Worm (Caenorhabditis elegans) whole organism, L1 larva: ENCODE results near the gene msrp-6.

Source experiments
- C04F5.9 ChIP-seq: sonication (generic microtip); optimal IDR thresholded peaks from 2 replicates; lab custom pipeline; 2016; ENCODE audit warnings: missing genetic modification characterization, missing compliant biosample characterization
- C16A3.4 ChIP-seq: fragments of 150-350 bp; optimal IDR thresholded peaks from 2 replicates; lab custom pipeline; 2014; ENCODE audit warnings: missing biosample characterization, missing genetic modification characterization
- F16B12.6 ChIP-seq: fragments of 150-350 bp; optimal IDR thresholded peaks from 2 replicates; lab custom pipeline; 2014; ENCODE audit warnings: missing biosample characterization, missing genetic modification characterization
- Y116A8C.19 ChIP-seq: sonication (generic microtip); optimal IDR thresholded peaks from 2 replicates; lab custom pipeline; 2016; ENCODE audit warnings: missing compliant biosample characterization, missing genetic modification characterization, borderline replicate concordance
- aly-2 ChIP-seq: fragments of 150-350 bp; optimal IDR thresholded peaks from 2 replicates; lab custom pipeline; 2014; ENCODE audit warnings: missing biosample characterization, missing genetic modification characterization
- blmp-1 ChIP-seq: fragments of 150-350 bp; optimal IDR thresholded peaks from 2 replicates; lab custom pipeline; 2014; ENCODE audit warnings: missing biosample characterization, missing genetic modification characterization
- ceh-8 ChIP-seq: fragments of 200-800 bp; sonication (Bioruptor generic); optimal IDR thresholded peaks from 2 replicates; lab custom pipeline; 2018; ENCODE audit warnings: mild to moderate bottlenecking, missing genetic modification characterization, moderate library complexity, missing compliant biosample characterization
- ceh-88 ChIP-seq: fragments of 200-800 bp; sonication (Bioruptor generic); IDR thresholded peaks from 2 replicates; pipeline ENCODE4 v1.3.6; 2022; ENCODE audit warnings: missing genetic modification characterization, missing compliant biosample characterization
- efl-1 ChIP-seq, 4 experiments: fragments of 150-350 bp; optimal IDR thresholded peaks in 3 of 4; peaks in 1 of 4; 1 replicate in 1 of 4; 2 replicates in 3 of 4; lab custom pipeline; 2014; ENCODE audit warnings: missing biosample characterization in 2 of 4, missing genetic modification characterization in 2 of 4, missing genetic modification reagents in 2 of 4
- egl-13 ChIP-seq: sonication (generic microtip); optimal IDR thresholded peaks from 2 replicates; lab custom pipeline; 2016; ENCODE audit warnings: missing genotype, missing genetic modification reagents, missing genetic modification characterization, missing compliant biosample characterization
- egl-27 ChIP-seq, 2 experiments: fragments of 150-350 bp in 1 of 2; sonication (generic microtip); optimal IDR thresholded peaks; 3 replicates each; lab custom pipeline; 2017 to 2018; ENCODE audit warnings: missing biosample characterization in 2 of 2, missing genetic modification characterization in 2 of 2, missing genetic modification reagents in 2 of 2
- ets-5 ChIP-seq: fragments of 200-800 bp; sonication (Bioruptor generic); IDR thresholded peaks from 2 replicates; pipeline ENCODE4 v1.3.6; 2022; ENCODE audit warnings: missing genetic modification characterization, missing compliant biosample characterization
- fkh-10 ChIP-seq: sonication (generic microtip); optimal IDR thresholded peaks from 2 replicates; lab custom pipeline; 2017; ENCODE audit warnings: missing biosample characterization, missing genetic modification reagents, missing genetic modification characterization
- fkh-4 ChIP-seq: sonication (generic microtip); optimal IDR thresholded peaks from 2 replicates; lab custom pipeline; 2016; ENCODE audit warnings: missing compliant biosample characterization, missing genetic modification characterization, borderline replicate concordance
- fkh-8 ChIP-seq: sonication (generic microtip); optimal IDR thresholded peaks from 2 replicates; lab custom pipeline; 2016; ENCODE audit warnings: mild to moderate bottlenecking, missing genetic modification characterization, missing compliant biosample characterization
- fos-1 ChIP-seq: fragments of 150-350 bp; optimal IDR thresholded peaks from 2 replicates; lab custom pipeline; 2014; ENCODE audit warnings: missing biosample characterization, missing genetic modification characterization
- grh-1 ChIP-seq: fragments of 200-800 bp; sonication (Bioruptor generic); IDR thresholded peaks from 2 replicates; pipeline ENCODE4 v1.3.6; 2022; ENCODE audit warnings: missing genetic modification reagents, missing genetic modification characterization, missing compliant biosample characterization
- hlh-17 ChIP-seq: fragments of 200-800 bp; sonication (Bioruptor generic); optimal IDR thresholded peaks from 2 replicates; lab custom pipeline; 2018; ENCODE audit warnings: missing genetic modification characterization, mild to moderate bottlenecking, missing compliant biosample characterization, moderate library complexity, borderline replicate concordance
- hlh-4 ChIP-seq: sonication (generic microtip); optimal IDR thresholded peaks from 2 replicates; lab custom pipeline; 2016; ENCODE audit warnings: mild to moderate bottlenecking, missing genetic modification characterization, missing compliant biosample characterization
- irx-1 ChIP-seq: sonication (generic microtip); optimal IDR thresholded peaks from 2 replicates; lab custom pipeline; 2016; ENCODE audit warnings: missing genetic modification characterization, missing compliant biosample characterization
- isw-1 ChIP-seq: fragments of 200-800 bp; sonication (Bioruptor generic); IDR thresholded peaks from 2 replicates; pipeline ENCODE4 v1.3.6; 2022; ENCODE audit warnings: missing genetic modification characterization, missing compliant biosample characterization
- lin-13 ChIP-seq: fragments of 150-350 bp; optimal IDR thresholded peaks from 2 replicates; lab custom pipeline; 2014; ENCODE audit warnings: missing biosample characterization, missing genetic modification reagents, missing genetic modification characterization
- lin-14 ChIP-seq: fragments of 200-800 bp; sonication (Bioruptor generic); optimal IDR thresholded peaks from 2 replicates; lab custom pipeline; 2018; ENCODE audit warnings: mild to moderate bottlenecking, missing genetic modification characterization, moderate library complexity, missing compliant biosample characterization
- mdl-1 ChIP-seq, 2 experiments: fragments of 150-350 bp; optimal IDR thresholded peaks; 2 replicates each; lab custom pipeline; 2014 to 2017; ENCODE audit warnings: missing biosample characterization in 2 of 2, missing genetic modification characterization in 2 of 2, inconsistent platforms in 1 of 2
- nhr-12 ChIP-seq: sonication (generic microtip); optimal IDR thresholded peaks from 2 replicates; lab custom pipeline; 2017; ENCODE audit warnings: missing biosample characterization, missing genetic modification characterization
- nhr-19 ChIP-seq: fragments of 200-800 bp; sonication (Bioruptor generic); conservative IDR thresholded peaks from 2 replicates; pipeline ENCODE4 v1.3.6; 2022; ENCODE audit warnings: missing genetic modification characterization, missing compliant biosample characterization
- nhr-71 ChIP-seq: sonication (generic microtip); optimal IDR thresholded peaks from 2 replicates; lab custom pipeline; 2016; ENCODE audit warnings: mild to moderate bottlenecking, missing genetic modification characterization, moderate library complexity, missing compliant biosample characterization
- nhr-76 ChIP-seq: sonication (generic microtip); optimal IDR thresholded peaks from 2 replicates; lab custom pipeline; 2017; ENCODE audit warnings: missing biosample characterization, missing genetic modification characterization
- nhr-77 ChIP-seq: fragments of 150-350 bp; optimal IDR thresholded peaks from 2 replicates; lab custom pipeline; 2014; ENCODE audit warnings: missing biosample characterization, missing genetic modification characterization
- pag-3 ChIP-seq: sonication (generic microtip); optimal IDR thresholded peaks from 2 replicates; lab custom pipeline; 2017; ENCODE audit warnings: missing genetic modification characterization, mild to moderate bottlenecking, missing compliant biosample characterization, antibody characterized with exemption, borderline replicate concordance; ENCODE audit not compliant: insufficient read depth
- pqm-1 ChIP-seq: sonication (generic microtip); optimal IDR thresholded peaks from 3 replicates; lab custom pipeline; 2017; ENCODE audit warnings: missing biosample characterization, missing genetic modification characterization
- snpc-4 ChIP-seq: fragments of 150-350 bp; optimal IDR thresholded peaks from 2 replicates; lab custom pipeline; 2014; ENCODE audit warnings: missing biosample characterization, missing genetic modification characterization
- sup-37 ChIP-seq: fragments of 200-800 bp; sonication (Bioruptor generic); optimal IDR thresholded peaks from 2 replicates; lab custom pipeline; 2018; ENCODE audit warnings: mild to moderate bottlenecking, missing genetic modification characterization, missing compliant biosample characterization
- tbx-2 ChIP-seq: sonication (generic microtip); optimal IDR thresholded peaks from 2 replicates; lab custom pipeline; 2016; ENCODE audit warnings: missing genetic modification characterization, missing compliant biosample characterization
- unc-130 ChIP-seq: fragments of 150-350 bp; optimal IDR thresholded peaks from 2 replicates; lab custom pipeline; 2017; ENCODE audit warnings: missing biosample characterization, missing genetic modification characterization, inconsistent platforms
- unc-62 ChIP-seq: fragments of 150-350 bp; optimal IDR thresholded peaks from 2 replicates; lab custom pipeline; 2014; ENCODE audit warnings: missing biosample characterization, missing genetic modification reagents, missing genetic modification characterization
- unc-98 ChIP-seq: fragments of 200-800 bp; sonication (Bioruptor generic); IDR thresholded peaks from 2 replicates; pipeline ENCODE4 v1.3.6; 2022; ENCODE audit warnings: missing genetic modification characterization, missing compliant biosample characterization

msrp-6 gene

ce11 chrII:2629270-2629669, 10.0 kb downstream of the msrp-6 start, which contains the start of gene sri-37:
sri-37 (plus strand) TSS chrII:2629570.
- TF ChIP-seq tbx-2 (no peak), pqm-1 (tag; lab: Kevin White, UChicago) (no peak), hlh-17 (GFP tag; lab: Kevin White, UChicago) (no peak), fos-1 (tag; lab: Kevin White, UChicago) (no peak), unc-98 (GFP tag; lab: Robert Waterston, UW) (no peak), nhr-12 (tag; lab: Kevin White, UChicago) (no peak), Y116A8C.19 (tag; lab: Kevin White, UChicago) (no peak), efl-1 (optimal IDR thresholded peaks at IDR 0.05; lab: Kevin White, UChicago) (no peak), efl-1 (GFP tag; optimal IDR thresholded peaks at IDR 0.05 in 1 of 2; lab: Kevin White, UChicago) (no peak), nhr-19 (GFP tag; lab: Robert Waterston, UW) (no peak), mdl-1 (tag; optimal IDR thresholded peaks at IDR 0.05; lab: Kevin White, UChicago) (no peak), pag-3 (tag; lab: Kevin White, UChicago) (no peak), nhr-77 (tag; lab: Kevin White, UChicago) (no peak), unc-130 (tag; lab: Kevin White, UChicago) (no peak), fkh-8 (tag; lab: Kevin White, UChicago) (no peak)

- TF ChIP-seq nhr-76 (tag; lab: Kevin White, UChicago) (no peak), Y116A8C.19 (tag; lab: Kevin White, UChicago) (no peak), egl-13 (tag; lab: Kevin White, UChicago) (no peak), aly-2 (tag; lab: Kevin White, UChicago) (no peak), ets-5 (GFP tag; lab: Robert Waterston, UW) (no peak), unc-62 (GFP tag; lab: Kevin White, UChicago) (no peak), pqm-1 (tag; lab: Kevin White, UChicago) (no peak), ceh-8 (GFP tag; lab: Kevin White, UChicago) (no peak), C04F5.9 (no peak), hlh-4 (tag; lab: Kevin White, UChicago) (no peak), nhr-19 (GFP tag; lab: Robert Waterston, UW) (no peak), F16B12.6 (no peak), fkh-10 (GFP tag; lab: Kevin White, UChicago) (no peak), snpc-4 (tag; lab: Kevin White, UChicago) (no peak), isw-1 (GFP tag; lab: Robert Waterston, UW) (no peak), nhr-71 (tag; lab: Kevin White, UChicago) (no peak), sup-37 (no peak)
Observed at ce11 chrII:2631169-2631568, 11.9 kb downstream of the msrp-6 start, which contains the start of gene D2062.1. D2062.1 (plus strand) TSS chrII:2631469.

- TF ChIP-seq irx-1 (tag; lab: Kevin White, UChicago) (no peak), nhr-76 (tag; lab: Kevin White, UChicago) (no peak), C16A3.4 (tag; lab: Kevin White, UChicago) (no peak), grh-1 (GFP tag; lab: Robert Waterston, UW) (no peak), aly-2 (tag; lab: Kevin White, UChicago) (no peak), fkh-4 (tag; lab: Kevin White, UChicago) (no peak), unc-98 (GFP tag; lab: Robert Waterston, UW) (no peak), blmp-1 (tag; lab: Kevin White, UChicago) (no peak), egl-27 (tag; optimal IDR thresholded peaks at IDR 0.05; lab: Kevin White, UChicago) (no peak), fkh-8 (tag; lab: Kevin White, UChicago) (no peak), lin-13 (GFP tag; lab: Kevin White, UChicago) (no peak), lin-14 (no peak), fkh-10 (GFP tag; lab: Kevin White, UChicago) (no peak), ceh-88 (GFP tag; lab: Robert Waterston, UW) (no peak)
- TF ChIP-seq, all 84 proteins: peak for 0
Observed at ce11 chrII:2637359-2637758, 18.1 kb downstream of the msrp-6 start, which contains the start of gene F22E5.21. F22E5.21 (minus strand) TSS chrII:2637459.
